Worm (Caenorhabditis elegans): Measurements from ENCODE around the gene srg-1.

DNA sequence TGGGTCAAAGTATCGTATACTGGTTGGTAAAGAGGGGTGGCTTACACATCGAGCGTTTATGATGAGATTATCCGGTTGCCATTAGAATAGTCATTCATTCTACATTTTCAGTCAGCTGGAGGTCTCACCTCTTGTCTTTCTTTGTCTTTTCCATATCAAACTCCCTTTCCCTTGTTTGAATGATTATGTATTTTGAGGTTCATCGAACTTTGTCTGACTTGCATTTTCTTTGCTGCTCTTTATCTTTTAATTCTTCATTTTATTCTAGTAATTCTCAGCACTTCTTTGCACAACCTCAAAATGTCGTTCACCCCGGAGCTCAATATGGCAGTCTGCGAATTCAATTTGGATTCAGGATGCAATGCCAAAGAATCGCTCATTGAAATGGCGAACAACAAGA lies 17.6 kb downstream of the srg-1 start, which contains the start of gene T12A2.3:
- no peak for TF ChIP-seq mes-4 (tag; optimal IDR thresholded peaks at IDR 0.05)
- TF ChIP-seq nhr-80 (tag; optimal IDR thresholded peaks at IDR 0.05): no peak
- no peak for TF ChIP-seq sea-2 (GFP tag; IDR thresholded peaks at IDR 0.05)
- no peak for TF ChIP-seq dpl-1 (GFP tag; optimal IDR thresholded peaks at IDR 0.05)
- TF ChIP-seq ccch-3 (GFP tag; optimal IDR thresholded peaks at IDR 0.05): no peak
- TF ChIP-seq bed-1 (GFP tag; IDR thresholded peaks at IDR 0.05): no peak
- no peak for TF ChIP-seq pha-4 (tag; optimal IDR thresholded peaks at IDR 0.05)
- TF ChIP-seq xnd-1 (tag; optimal IDR thresholded peaks at IDR 0.05): no peak
- TF ChIP-seq B0019.2 (GFP tag; conservative IDR thresholded peaks at IDR 0.05): no peak
- no peak for TF ChIP-seq snpc-1.3 (tag; optimal IDR thresholded peaks at IDR 0.05; ENCODE audit: insufficient read depth)

Data from whole organism, young adult.